Worm (Caenorhabditis elegans) whole organism, L4 larva: Measurements from ENCODE around the gene nifk-1.

Experiments
- F10B5.3 ChIP-seq: sonication (generic microtip); optimal IDR thresholded peaks from 2 replicates; lab custom pipeline; 2016; ENCODE audit warnings: mild to moderate bottlenecking, missing genetic modification characterization, missing compliant biosample characterization
- R02D3.7 ChIP-seq: fragments of 150-350 bp; sonication (generic microtip); optimal IDR thresholded peaks from 3 replicates; lab custom pipeline; 2014; ENCODE audit warnings: missing biosample characterization, missing genetic modification characterization
- T20F7.1 ChIP-seq: fragments of 200-800 bp; sonication (Bioruptor generic); optimal IDR thresholded peaks from 2 replicates; lab custom pipeline; 2018; ENCODE audit warnings: mild to moderate bottlenecking, missing genetic modification characterization, missing compliant biosample characterization
- T26A8.4 ChIP-seq: fragments of 200-800 bp; sonication (Bioruptor generic); IDR thresholded peaks from 2 replicates; pipeline ENCODE4 v1.3.6; 2022; ENCODE audit warnings: missing genetic modification characterization, missing compliant biosample characterization
- Y105C5A.15 ChIP-seq: fragments of 200-800 bp; sonication (Bioruptor generic); IDR thresholded peaks from 2 replicates; pipeline ENCODE4 v1.3.6; 2022; ENCODE audit warnings: missing genetic modification characterization, missing compliant biosample characterization
- Y5F2A.4 ChIP-seq: fragments of 200-800 bp; sonication (Bioruptor generic); optimal IDR thresholded peaks from 2 replicates; lab custom pipeline; 2018; ENCODE audit warnings: mild to moderate bottlenecking, missing genetic modification characterization, missing compliant biosample characterization
- ZK546.5 ChIP-seq, 2 experiments: sonication (generic microtip); optimal IDR thresholded peaks; 2 replicates each; lab custom pipeline; 2017; ENCODE audit warnings: missing biosample characterization in 2 of 2, missing genetic modification characterization in 2 of 2
- aly-2 ChIP-seq: sonication (generic microtip); optimal IDR thresholded peaks from 2 replicates; lab custom pipeline; 2018; ENCODE audit warnings: missing biosample characterization, missing genetic modification characterization
- ama-1 ChIP-seq: fragments of 150-350 bp; optimal IDR thresholded peaks from 2 replicates; lab custom pipeline; 2014; ENCODE audit warnings: inconsistent platforms, mixed read lengths
- ceh-20 ChIP-seq: fragments of 200-800 bp; sonication (Bioruptor generic); IDR thresholded peaks from 2 replicates; pipeline ENCODE4 v1.3.6; 2022; ENCODE audit warnings: missing genetic modification reagents, missing genetic modification characterization, missing compliant biosample characterization
- ceh-28 ChIP-seq: fragments of 150-350 bp; optimal IDR thresholded peaks from 2 replicates; lab custom pipeline; 2014; ENCODE audit warnings: missing biosample characterization, missing genetic modification reagents, missing genetic modification characterization
- ceh-44 ChIP-seq: fragments of 200-800 bp; sonication (Bioruptor generic); IDR thresholded peaks from 2 replicates; pipeline ENCODE4 v1.3.6; 2022; ENCODE audit warnings: missing genetic modification reagents, missing genetic modification characterization, missing compliant biosample characterization
- ceh-62 ChIP-seq: sonication (generic microtip); optimal IDR thresholded peaks from 2 replicates; lab custom pipeline; 2017; ENCODE audit warnings: missing biosample characterization, missing genetic modification characterization
- ceh-82 ChIP-seq: sonication (generic microtip); optimal IDR thresholded peaks from 2 replicates; lab custom pipeline; 2017; ENCODE audit warnings: missing biosample characterization, missing genetic modification characterization
- daf-12 ChIP-seq: fragments of 150-350 bp; optimal IDR thresholded peaks from 2 replicates; lab custom pipeline; 2014; ENCODE audit warnings: missing biosample characterization, missing genetic modification reagents, missing genetic modification characterization
- daf-8 ChIP-seq: fragments of 200-800 bp; sonication (Bioruptor generic); IDR thresholded peaks from 2 replicates; pipeline ENCODE4 v1.3.6; 2022; ENCODE audit warnings: missing genetic modification characterization, missing compliant biosample characterization
- dmd-9 ChIP-seq: fragments of 200-800 bp; sonication (Bioruptor generic); IDR thresholded peaks from 2 replicates; pipeline ENCODE4 v1.3.6; 2022; ENCODE audit warnings: missing genetic modification reagents, missing genetic modification characterization, missing compliant biosample characterization
- egl-27 ChIP-seq: sonication (generic microtip); optimal IDR thresholded peaks from 3 replicates; lab custom pipeline; 2017; ENCODE audit warnings: missing biosample characterization, missing genetic modification reagents, missing genetic modification characterization
- egl-43 ChIP-seq: fragments of 200-800 bp; sonication (Bioruptor generic); IDR thresholded peaks from 2 replicates; pipeline ENCODE4 v1.3.6; 2022; ENCODE audit warnings: missing genetic modification reagents, missing genetic modification characterization, missing compliant biosample characterization
- fkh-10 ChIP-seq: fragments of 150-350 bp; optimal IDR thresholded peaks from 2 replicates; lab custom pipeline; 2014; ENCODE audit warnings: missing biosample characterization, missing genetic modification reagents, missing genetic modification characterization
- fos-1 ChIP-seq: fragments of 150-350 bp; optimal IDR thresholded peaks from 2 replicates; lab custom pipeline; 2014; ENCODE audit warnings: missing biosample characterization, missing genetic modification characterization
- hlh-11 ChIP-seq: fragments of 200-800 bp; sonication (Bioruptor generic); optimal IDR thresholded peaks from 2 replicates; lab custom pipeline; 2018; ENCODE audit warnings: mild to moderate bottlenecking, missing genetic modification characterization, missing compliant biosample characterization
- hlh-30 ChIP-seq: sonication (generic microtip); optimal IDR thresholded peaks from 2 replicates; lab custom pipeline; 2017; ENCODE audit warnings: antibody characterized with exemption, mild to moderate bottlenecking, missing genetic modification characterization, missing compliant biosample characterization; ENCODE audit not compliant: insufficient read depth
- lin-13 ChIP-seq: fragments of 150-350 bp; optimal IDR thresholded peaks from 2 replicates; lab custom pipeline; 2014; ENCODE audit warnings: missing biosample characterization, missing genetic modification reagents, missing genetic modification characterization
- lin-15B ChIP-seq: fragments of 150-350 bp; sonication (generic microtip); optimal IDR thresholded peaks from 3 replicates; lab custom pipeline; 2014; ENCODE audit warnings: missing biosample characterization, missing genetic modification characterization
- lin-29 ChIP-seq: fragments of 200-800 bp; sonication (Bioruptor generic); IDR thresholded peaks from 2 replicates; pipeline ENCODE4 v1.3.6; 2022; ENCODE audit warnings: missing genetic modification reagents, missing genetic modification characterization, missing compliant biosample characterization
- lsy-2 ChIP-seq, 2 experiments: fragments of 150-350 bp in 1 of 2; sonication (generic microtip) in 1 of 2; optimal IDR thresholded peaks; 2 replicates each; lab custom pipeline; 2014 to 2017; ENCODE audit warnings: missing biosample characterization in 2 of 2, missing genetic modification characterization in 2 of 2
- madf-5 ChIP-seq, 2 experiments: fragments of 200-800 bp; sonication (Bioruptor generic); IDR thresholded peaks; 2 replicates each; pipeline ENCODE4 v1.3.6; 2022; ENCODE audit warnings: missing compliant biosample characterization in 2 of 2, missing genetic modification characterization in 2 of 2
- mdl-1 ChIP-seq, 2 experiments: fragments of 150-350 bp in 1 of 2; sonication (generic microtip) in 1 of 2; optimal IDR thresholded peaks; 2 replicates each; lab custom pipeline; 2014 to 2017; ENCODE audit warnings: missing biosample characterization in 2 of 2, missing genetic modification characterization in 2 of 2
- mdt-29 ChIP-seq: fragments of 200-800 bp; sonication (Bioruptor generic); IDR thresholded peaks from 2 replicates; pipeline ENCODE4 v1.3.6; 2022; ENCODE audit warnings: missing genetic modification reagents, missing genetic modification characterization, missing compliant biosample characterization
- mep-1 ChIP-seq: fragments of 150-350 bp; sonication (generic microtip); optimal IDR thresholded peaks from 3 replicates; lab custom pipeline; 2014; ENCODE audit warnings: missing biosample characterization, missing genetic modification characterization
- mes-2 ChIP-seq: sonication (generic microtip); optimal IDR thresholded peaks from 2 replicates; lab custom pipeline; 2016; ENCODE audit warnings: missing genotype, mild to moderate bottlenecking, missing genetic modification characterization, missing compliant biosample characterization; ENCODE audit not compliant: poor library complexity, severe bottlenecking
- mxl-2 ChIP-seq: fragments of 200-800 bp; sonication (Bioruptor generic); conservative IDR thresholded peaks from 2 replicates; pipeline ENCODE4 v1.3.6; 2022; ENCODE audit warnings: missing genetic modification reagents, missing genetic modification characterization, missing compliant biosample characterization
- mxl-3 ChIP-seq: fragments of 200-800 bp; sonication (Bioruptor generic); optimal IDR thresholded peaks from 2 replicates; lab custom pipeline; 2018; ENCODE audit warnings: mild to moderate bottlenecking, missing genetic modification characterization, missing compliant biosample characterization
- nhr-11 ChIP-seq: fragments of 150-350 bp; optimal IDR thresholded peaks from 2 replicates; lab custom pipeline; 2014; ENCODE audit warnings: missing biosample characterization, missing genetic modification characterization
- nhr-111 ChIP-seq: fragments of 200-800 bp; sonication (Bioruptor generic); optimal IDR thresholded peaks from 2 replicates; lab custom pipeline; 2018; ENCODE audit warnings: mild to moderate bottlenecking, missing genetic modification characterization, missing compliant biosample characterization
- nhr-42 ChIP-seq: fragments of 200-800 bp; sonication (Bioruptor generic); IDR thresholded peaks from 2 replicates; pipeline ENCODE4 v1.3.6; 2022; ENCODE audit warnings: missing genetic modification characterization, missing compliant biosample characterization
- nhr-48 ChIP-seq: sonication (generic microtip); optimal IDR thresholded peaks from 2 replicates; lab custom pipeline; 2016; ENCODE audit warnings: mild to moderate bottlenecking, missing genetic modification characterization, missing compliant biosample characterization
- nhr-6 ChIP-seq: fragments of 150-350 bp; optimal IDR thresholded peaks from 2 replicates; lab custom pipeline; 2014; ENCODE audit warnings: missing biosample characterization, missing genetic modification characterization
- nhr-77 ChIP-seq: fragments of 150-350 bp; optimal IDR thresholded peaks from 2 replicates; lab custom pipeline; 2014; ENCODE audit warnings: missing biosample characterization, missing genetic modification characterization
- pha-4 ChIP-seq, 2 experiments: fragments of 150-350 bp in 1 of 2; fragments of 200-800 bp in 1 of 2; sonication (Bioruptor generic) in 1 of 2; IDR thresholded peaks in 1 of 2; optimal IDR thresholded peaks in 1 of 2; 2 replicates each; pipeline versions ENCODE4 v1.3.6 to Lab custom; 2014 to 2022; ENCODE audit warnings: missing genetic modification characterization in 2 of 2, missing genetic modification reagents in 2 of 2, missing biosample characterization in 1 of 2, missing compliant biosample characterization in 1 of 2
- pqm-1 ChIP-seq: sonication (generic microtip); optimal IDR thresholded peaks from 2 replicates; lab custom pipeline; 2017; ENCODE audit warnings: missing biosample characterization, missing genetic modification characterization
- sdz-12 ChIP-seq: fragments of 200-800 bp; sonication (Bioruptor generic); optimal IDR thresholded peaks from 2 replicates; lab custom pipeline; 2018; ENCODE audit warnings: mild to moderate bottlenecking, missing genetic modification characterization, missing compliant biosample characterization
- set-16 ChIP-seq: fragments of 200-800 bp; sonication (Bioruptor generic); IDR thresholded peaks from 2 replicates; pipeline ENCODE4 v1.3.6; 2022; ENCODE audit warnings: missing genetic modification reagents, missing genetic modification characterization, missing compliant biosample characterization
- spr-3 ChIP-seq: fragments of 200-800 bp; sonication (Bioruptor generic); optimal IDR thresholded peaks from 2 replicates; lab custom pipeline; 2018; ENCODE audit warnings: mild to moderate bottlenecking, missing genetic modification characterization, missing compliant biosample characterization
- tra-1 ChIP-seq: fragments of 200-800 bp; sonication (Bioruptor generic); IDR thresholded peaks from 2 replicates; pipeline ENCODE4 v1.3.6; 2022; ENCODE audit warnings: missing genetic modification reagents, missing genetic modification characterization, missing compliant biosample characterization
- unc-39 ChIP-seq: sonication (generic microtip); optimal IDR thresholded peaks from 2 replicates; lab custom pipeline; 2017; ENCODE audit warnings: missing biosample characterization, missing genetic modification characterization
- zag-1 ChIP-seq: fragments of 150-350 bp; optimal IDR thresholded peaks from 2 replicates; lab custom pipeline; 2014; ENCODE audit warnings: missing biosample characterization, missing genetic modification characterization
- zfp-2 ChIP-seq: sonication (generic microtip); optimal IDR thresholded peaks from 2 replicates; lab custom pipeline; 2016; ENCODE audit warnings: mild to moderate bottlenecking, missing genetic modification characterization, missing compliant biosample characterization
- zfp-3 ChIP-seq: fragments of 200-800 bp; sonication (Bioruptor generic); conservative IDR thresholded peaks from 2 replicates; pipeline ENCODE4 v1.3.6; 2022; ENCODE audit warnings: missing genetic modification reagents, missing genetic modification characterization, missing compliant biosample characterization
- ztf-11 ChIP-seq: fragments of 150-350 bp; optimal IDR thresholded peaks from 2 replicates; lab custom pipeline; 2014; ENCODE audit warnings: missing biosample characterization, missing genetic modification characterization
- ztf-7 ChIP-seq: fragments of 150-350 bp; optimal IDR thresholded peaks from 2 replicates; lab custom pipeline; 2014; ENCODE audit warnings: missing biosample characterization, missing genetic modification characterization

nifk-1 gene

DNA sequence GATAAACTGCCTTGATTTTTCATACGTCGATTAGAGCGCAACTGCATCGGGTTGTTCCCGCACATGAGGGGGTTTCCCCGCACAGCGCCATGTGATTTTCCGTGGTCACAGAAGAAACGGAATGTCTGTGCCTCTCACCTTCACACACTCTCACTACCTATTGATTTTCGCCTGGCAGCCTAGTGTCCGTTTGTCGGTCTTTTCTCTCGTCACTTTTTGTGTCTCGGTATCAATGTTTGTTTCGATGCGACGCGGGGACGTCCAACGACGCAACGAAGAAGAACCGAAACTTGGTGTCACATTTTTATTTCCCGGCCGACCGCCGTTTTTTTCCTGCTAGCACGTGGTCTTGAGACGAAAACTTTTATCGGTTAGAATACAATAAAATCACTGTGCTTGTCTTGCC is 43.7 kb downstream of the nifk-1 start (continued):
- no peak for TF ChIP-seq ztf-11 (tag; lab: Kevin White, UChicago)
- TF ChIP-seq pha-4 (GFP tag; IDR thresholded peaks at IDR 0.05; lab: Robert Waterston, UW), result peak; percentile 75
- TF ChIP-seq pha-4 (tag; optimal IDR thresholded peaks at IDR 0.05; lab: Kevin White, UChicago), result peak; percentile 21
- TF ChIP-seq nhr-42 (GFP tag; lab: Robert Waterston, UW), result peak; percentile 81
- TF ChIP-seq ceh-28 (tag; lab: Kevin White, UChicago), result peak; percentile 72
- peak; percentile 13 for TF ChIP-seq ama-1
- peak; percentile 73; the same call in 1 of the 2 replicates for TF ChIP-seq lin-29
- TF ChIP-seq zfp-3, result 0 out of 2 replicates have a peak, but pooled peaks have one; percentile 39
- TF ChIP-seq Y105C5A.15 (GFP tag; lab: Robert Waterston, UW), result peak; percentile 76; the same call in 1 of the 2 replicates
- peak; percentile 57 for TF ChIP-seq fkh-10 (GFP tag; lab: Kevin White, UChicago)
- TF ChIP-seq mxl-2 (GFP tag; lab: Robert Waterston, UW), result peak; percentile 76
- TF ChIP-seq unc-39 (tag; lab: Kevin White, UChicago), result no peak
- TF ChIP-seq fos-1 (tag; lab: Kevin White, UChicago), result no peak
- peak; percentile 93 for TF ChIP-seq nhr-6 (tag; lab: Kevin White, UChicago)
- no peak for TF ChIP-seq zag-1
- TF ChIP-seq spr-3 (GFP tag; lab: Kevin White, UChicago), result no peak
- peak; percentile 97 for TF ChIP-seq nhr-77 (tag; lab: Kevin White, UChicago)
- peak; percentile 78 for TF ChIP-seq mes-2 (tag; lab: Kevin White, UChicago)
- peak; percentile 80 for TF ChIP-seq set-16
- no peak for TF ChIP-seq daf-8 (GFP tag; lab: Robert Waterston, UW)
- TF ChIP-seq egl-27, result peak; percentile 49
- peak; percentile 86 for TF ChIP-seq T20F7.1 (GFP tag; lab: Kevin White, UChicago)
- TF ChIP-seq ceh-62 (tag; lab: Kevin White, UChicago), result no peak
- peak; percentile 90 for TF ChIP-seq tra-1 (GFP tag; lab: Robert Waterston, UW)
- no peak for TF ChIP-seq F10B5.3
- TF ChIP-seq daf-12 (tag; lab: Kevin White, UChicago), result no peak
- peak; percentile 97 for TF ChIP-seq nhr-48
- no peak for TF ChIP-seq egl-43
- TF ChIP-seq Y5F2A.4 (GFP tag; lab: Kevin White, UChicago), result no peak
- no peak for TF ChIP-seq lin-15B
- no peak for TF ChIP-seq R02D3.7 (tag; lab: Kevin White, UChicago)
- no peak for TF ChIP-seq madf-5 (GFP tag; IDR thresholded peaks at IDR 0.05; lab: Robert Waterston, UW)
- TF ChIP-seq mxl-3 (GFP tag; lab: Kevin White, UChicago), result peak; percentile 100
- TF ChIP-seq ZK546.5 (tag; optimal IDR thresholded peaks at IDR 0.05; lab: Kevin White, UChicago), result no peak
- TF ChIP-seq ceh-20, result peak; percentile 89
- TF ChIP-seq aly-2 (tag; lab: Kevin White, UChicago), result no peak
- TF ChIP-seq dmd-9 (GFP tag; lab: Robert Waterston, UW), result peak; percentile 47; the same call in 1 of the 2 replicates
- peak; percentile 84 to 89 for TF ChIP-seq lsy-2 (tag; optimal IDR thresholded peaks at IDR 0.05; lab: Kevin White, UChicago)
- peak; percentile 100 for TF ChIP-seq hlh-11 (tag; lab: Kevin White, UChicago)
- peak; percentile 15; the same call in 1 of the 2 replicates for TF ChIP-seq ceh-44 (GFP tag; lab: Robert Waterston, UW)
- peak; percentile 99 for TF ChIP-seq hlh-30
- peak; percentile 83 for TF ChIP-seq T26A8.4 (GFP tag; lab: Robert Waterston, UW)
- peak; percentile 48 for TF ChIP-seq zfp-2 (tag; lab: Kevin White, UChicago)
- no peak for TF ChIP-seq nhr-111 (GFP tag; lab: Kevin White, UChicago)
- TF ChIP-seq sdz-12 (GFP tag; lab: Kevin White, UChicago), result no peak
- TF ChIP-seq nhr-11 (tag; lab: Kevin White, UChicago), result peak; percentile 96
- peak; percentile 96 for TF ChIP-seq mep-1 (tag; lab: Kevin White, UChicago)
- peak; percentile 91 for TF ChIP-seq lin-13 (GFP tag; lab: Kevin White, UChicago)
- no peak for TF ChIP-seq ceh-82 (tag; lab: Kevin White, UChicago)
- TF ChIP-seq pqm-1 (tag; lab: Kevin White, UChicago), result peak; percentile 39
- peak; percentile 82 for TF ChIP-seq mdt-29 (GFP tag; lab: Robert Waterston, UW)
- TF ChIP-seq ztf-7 (tag; lab: Kevin White, UChicago), result peak; percentile 34
- TF ChIP-seq mdl-1 (tag; optimal IDR thresholded peaks at IDR 0.05; lab: Kevin White, UChicago), result peak; percentile 100
